Worm (Caenorhabditis elegans): Measurements from ENCODE around the gene ZC178.2.

Gene ZC178.2

DNA sequence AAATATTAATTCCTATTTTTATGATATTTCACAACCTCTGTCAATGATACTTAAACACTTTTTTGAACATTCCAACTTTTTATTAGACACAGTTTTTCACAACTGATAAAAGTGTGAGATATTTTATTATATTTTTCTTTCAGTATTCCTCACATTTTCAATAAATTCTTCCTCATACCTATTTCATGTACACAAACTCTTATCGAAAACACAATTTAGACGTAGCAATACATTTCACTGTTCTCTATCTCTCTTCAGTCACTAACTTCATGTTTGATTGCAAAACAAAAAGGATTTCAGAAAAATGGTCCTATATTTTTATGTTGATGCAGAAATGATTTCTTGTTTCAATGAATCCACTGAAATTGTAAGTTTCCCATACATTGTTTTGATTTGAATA lies 34.0 kb upstream of the ZC178.2 start, which contains the start of gene B0507.6:
B0507.6 (plus strand) TSS at position 301 of the 400 bp plus-strand sequence.
- TF ChIP-seq ama-1 (optimal IDR thresholded peaks at IDR 0.05) (no peak), pha-4 (tag; optimal IDR thresholded peaks at IDR 0.05) (no peak), ceh-18 (tag; optimal IDR thresholded peaks at IDR 0.05) (no peak), ceh-31 (tag; optimal IDR thresholded peaks at IDR 0.05) (no peak), tbx-2 (tag; optimal IDR thresholded peaks at IDR 0.05) (no peak), eyg-1 (tag; optimal IDR thresholded peaks at IDR 0.05) (no peak), sox-2 (GFP tag; IDR thresholded peaks at IDR 0.05) (no peak), pha-2 (tag; optimal IDR thresholded peaks at IDR 0.05) (no peak), F13H6.1 (tag; optimal IDR thresholded peaks at IDR 0.05) (no peak), T23F11.4 (GFP tag; optimal IDR thresholded peaks at IDR 0.05) (no peak), hlh-6 (tag; optimal IDR thresholded peaks at IDR 0.05) (no peak), hlh-13 (GFP tag; optimal IDR thresholded peaks at IDR 0.05) (no peak), ceh-2 (tag; optimal IDR thresholded peaks at IDR 0.05) (no peak)

DNA sequence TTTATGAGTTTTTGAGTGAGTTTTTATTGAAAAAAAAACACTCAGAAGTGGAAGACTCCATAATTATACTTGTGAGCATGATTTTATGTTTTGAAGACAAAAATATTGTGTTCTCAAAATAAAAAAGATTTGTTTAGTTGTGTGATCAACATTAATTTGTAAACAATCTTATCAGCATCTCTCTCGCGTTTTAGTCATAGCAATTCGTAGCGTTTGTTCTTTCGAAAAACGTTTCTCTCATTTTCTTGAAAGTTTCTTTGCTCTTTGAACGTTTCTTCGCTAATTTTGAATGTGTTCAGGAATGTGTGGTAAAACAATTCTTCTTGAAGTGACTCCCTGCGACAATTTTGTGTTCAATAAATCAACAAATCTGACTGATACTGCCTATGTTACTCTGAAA lies 27.3 kb upstream of the ZC178.2 start, which contains the start of gene ZC196.2:
ZC196.2 (plus strand) TSS at position 301 of the 400 bp plus-strand sequence.
- no peak for TF ChIP-seq unc-3 (GFP tag; conservative IDR thresholded peaks at IDR 0.05)
- no peak for TF ChIP-seq unc-3 (tag; optimal IDR thresholded peaks at IDR 0.05)
- TF ChIP-seq fkh-10 (GFP tag; optimal IDR thresholded peaks at IDR 0.05) = no peak
- TF ChIP-seq tbx-7 (tag; optimal IDR thresholded peaks at IDR 0.05) = no peak
- no peak for TF ChIP-seq lin-11 (tag; optimal IDR thresholded peaks at IDR 0.05)
- no peak for TF ChIP-seq K02D7.2 (tag; optimal IDR thresholded peaks at IDR 0.05)
- no peak for TF ChIP-seq ceh-18 (tag; optimal IDR thresholded peaks at IDR 0.05)

DNA sequence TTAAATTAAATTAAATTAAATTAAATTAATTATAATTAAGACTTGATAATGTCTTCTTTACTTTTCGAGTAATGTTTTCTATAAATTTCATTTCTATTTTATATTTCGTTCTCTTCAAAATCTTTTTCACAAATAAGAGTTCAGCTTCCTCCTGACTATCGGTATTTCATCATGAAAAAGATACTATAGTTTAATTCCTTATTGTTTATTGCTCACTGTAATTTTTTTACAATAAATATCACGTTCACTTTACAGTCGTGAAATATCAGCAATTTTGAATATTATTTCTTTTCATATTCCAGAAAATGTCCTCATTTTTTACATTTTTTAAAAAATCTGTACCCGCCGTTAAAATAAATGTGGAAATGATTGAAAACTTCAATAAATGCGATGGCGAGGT lies 24.6 kb upstream of the ZC178.2 start, which contains the start of gene ZC196.3:
ZC196.3 (plus strand) TSS at position 301 of the 400 bp plus-strand sequence.
- TF ChIP-seq nhr-11 (tag; optimal IDR thresholded peaks at IDR 0.05) = no peak
- no peak for TF ChIP-seq ceh-2 (tag; optimal IDR thresholded peaks at IDR 0.05)
- no peak for TF ChIP-seq ztf-16 (tag; optimal IDR thresholded peaks at IDR 0.05)
- TF ChIP-seq mec-3 (tag; optimal IDR thresholded peaks at IDR 0.05; ENCODE audit: borderline replicate concordance) = no peak
- TF ChIP-seq elt-2 (tag; optimal IDR thresholded peaks at IDR 0.05) = no peak
- TF ChIP-seq ceh-6 (GFP tag; optimal IDR thresholded peaks at IDR 0.05) = no peak
- no peak for TF ChIP-seq K02D7.2 (tag; optimal IDR thresholded peaks at IDR 0.05)
- TF ChIP-seq nhr-232 (tag; optimal IDR thresholded peaks at IDR 0.05) = no peak
- no peak for TF ChIP-seq eyg-1 (tag; optimal IDR thresholded peaks at IDR 0.05)
- TF ChIP-seq ttx-3 (tag; optimal IDR thresholded peaks at IDR 0.05) = no peak
- no peak for TF ChIP-seq ceh-18 (tag; optimal IDR thresholded peaks at IDR 0.05)
- TF ChIP-seq unc-3 (GFP tag; conservative IDR thresholded peaks at IDR 0.05) = no peak
- no peak for TF ChIP-seq unc-3 (tag; optimal IDR thresholded peaks at IDR 0.05)
- TF ChIP-seq odd-2 (tag; optimal IDR thresholded peaks at IDR 0.05) = no peak
- TF ChIP-seq pha-2 (tag; optimal IDR thresholded peaks at IDR 0.05) = no peak
- no peak for TF ChIP-seq tbx-2 (tag; optimal IDR thresholded peaks at IDR 0.05)
- TF ChIP-seq ceh-24 (tag; optimal IDR thresholded peaks at IDR 0.05) = no peak
- no peak for TF ChIP-seq hlh-13 (GFP tag; optimal IDR thresholded peaks at IDR 0.05)

DNA sequence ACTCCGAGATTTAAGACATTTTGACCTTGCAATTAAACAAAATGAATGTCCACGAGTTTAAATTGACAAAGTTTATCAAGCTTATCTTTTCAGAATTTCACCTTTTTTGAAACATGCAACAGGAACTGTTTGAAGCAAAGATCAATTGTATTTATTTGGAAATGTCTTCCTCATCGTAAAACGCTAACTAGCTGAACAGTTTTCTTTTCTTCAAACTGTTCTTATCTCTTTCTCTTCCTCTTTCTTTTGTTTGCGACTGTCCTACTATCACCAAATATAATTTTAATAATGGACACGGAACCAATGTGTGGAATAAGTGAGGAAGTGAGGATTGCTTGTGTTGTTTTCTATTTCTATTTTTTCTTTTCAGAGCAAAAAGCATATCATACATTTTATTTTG lies 21.1 kb upstream of the ZC178.2 start, which contains the start of gene ZC196.4:
ZC196.4 (plus strand) TSS at position 173 of the 400 bp plus-strand sequence.
- TF ChIP-seq ets-4 (tag; optimal IDR thresholded peaks at IDR 0.05) (no peak), unc-42 (tag; optimal IDR thresholded peaks at IDR 0.05) (no peak), fkh-10 (GFP tag; optimal IDR thresholded peaks at IDR 0.05) (no peak), mec-3 (tag; optimal IDR thresholded peaks at IDR 0.05; ENCODE audit: borderline replicate concordance) (no peak), elt-2 (tag; optimal IDR thresholded peaks at IDR 0.05) (no peak), ama-1 (optimal IDR thresholded peaks at IDR 0.05) (no peak), ceh-2 (tag; optimal IDR thresholded peaks at IDR 0.05) (no peak), fkh-6 (tag; optimal IDR thresholded peaks at IDR 0.05) (no peak), pha-4 (tag; optimal IDR thresholded peaks at IDR 0.05) (no peak)

DNA sequence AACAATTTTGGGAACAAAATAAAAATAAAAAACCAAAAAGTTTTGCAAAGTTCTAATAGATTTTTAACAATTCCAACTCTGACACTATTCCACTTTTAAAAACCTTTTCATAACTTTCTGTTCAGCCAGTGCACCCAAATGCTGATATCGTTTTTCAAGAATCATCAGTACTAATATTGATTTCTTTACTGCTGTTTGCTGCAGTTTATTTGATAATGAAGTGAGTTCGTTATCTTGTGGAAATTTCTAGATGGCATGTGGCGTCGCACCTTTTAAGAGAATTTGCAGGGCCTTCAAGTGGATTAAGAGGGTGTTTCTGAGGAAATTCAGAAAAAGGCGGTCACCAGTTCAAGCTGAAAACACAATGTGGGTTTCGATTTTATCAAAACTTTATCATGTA lies 19.2 kb upstream of the ZC178.2 start:
- TF ChIP-seq che-1 (tag; optimal IDR thresholded peaks at IDR 0.05) (no peak), ceh-31 (tag; optimal IDR thresholded peaks at IDR 0.05) (no peak), pros-1 (tag; optimal IDR thresholded peaks at IDR 0.05) (no peak), syd-9 (tag; optimal IDR thresholded peaks at IDR 0.05) (no peak), nhr-11 (tag; optimal IDR thresholded peaks at IDR 0.05) (no peak), dmd-4 (tag; optimal IDR thresholded peaks at IDR 0.05; ENCODE audit: borderline replicate concordance) (no peak), odd-2 (tag; optimal IDR thresholded peaks at IDR 0.05) (no peak), unc-86 (tag; optimal IDR thresholded peaks at IDR 0.05) (no peak), ceh-2 (tag; optimal IDR thresholded peaks at IDR 0.05) (no peak), zip-5 (tag; optimal IDR thresholded peaks at IDR 0.05) (no peak), lin-11 (tag; optimal IDR thresholded peaks at IDR 0.05) (no peak), npax-4 (tag; optimal IDR thresholded peaks at IDR 0.05) (no peak), hlh-13 (GFP tag; optimal IDR thresholded peaks at IDR 0.05) (no peak), fax-1 (tag; optimal IDR thresholded peaks at IDR 0.05) (no peak), hlh-30 (tag; optimal IDR thresholded peaks at IDR 0.05; ENCODE audit: insufficient read depth) (no peak), unc-55 (GFP tag; optimal IDR thresholded peaks at IDR 0.05) (no peak), ceh-30 (tag; optimal IDR thresholded peaks at IDR 0.05) (no peak), nfya-1 (tag; optimal IDR thresholded peaks at IDR 0.05) (no peak), fkh-6 (tag; optimal IDR thresholded peaks at IDR 0.05) (no peak), ttx-3 (tag; optimal IDR thresholded peaks at IDR 0.05) (no peak)

All from whole organism, late embryonic.